Worm (Caenorhabditis elegans): ENCODE measurements around the gene R03H10.5.

DNA sequence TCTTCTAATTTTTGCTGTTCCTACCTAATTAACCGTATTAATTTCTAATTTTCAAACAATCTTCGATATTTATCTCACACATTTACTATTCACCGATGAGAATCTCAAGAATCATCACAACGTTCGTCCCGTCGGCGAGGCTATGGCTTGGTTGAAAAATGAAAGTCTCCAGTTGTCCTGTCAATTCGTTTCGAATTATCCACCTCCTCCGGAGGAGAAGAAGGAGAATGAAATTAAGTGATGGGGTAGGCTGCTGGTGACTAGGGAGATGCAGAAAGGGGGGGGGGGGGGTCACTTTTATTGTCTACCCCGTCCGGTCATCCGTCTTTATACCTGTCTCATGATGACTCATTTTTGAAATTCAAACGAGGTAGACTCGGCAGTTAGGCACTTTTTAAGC, 17.5 kb downstream of the R03H10.5 start:
- TF ChIP-seq W03F9.2 (tag; optimal IDR thresholded peaks at IDR 0.05) (no peak), him-1 (tag; optimal IDR thresholded peaks at IDR 0.05) (no peak), dao-5 (tag; optimal IDR thresholded peaks at IDR 0.05) (no peak)

Measured in whole organism, L4/young adult.